Worm (Caenorhabditis elegans): ENCODE measurements around the gene mboa-7.
A peak's percentile ranks its signal among the peaks of the same experiment; 100 is the strongest.

Gene mboa-7

ce11 chrX:10568385-10569149, 44.2 kb upstream of the mboa-7 start (continued):
- TF ChIP-seq php-3 (GFP tag; IDR thresholded peaks at IDR 0.05) (0 out of 2 replicates have a peak, but pooled peaks have one; percentile 8), ceh-32 (tag; optimal IDR thresholded peaks at IDR 0.05; ENCODE audit: poor library complexity) (peak; percentile 72), hif-1 (tag; optimal IDR thresholded peaks at IDR 0.05) (peak; percentile 70 to 81), ceh-20 (GFP tag; IDR thresholded peaks at IDR 0.05) (peak; percentile 79), nhr-237 (tag; optimal IDR thresholded peaks at IDR 0.05) (no peak), zfp-3 (GFP tag; conservative IDR thresholded peaks at IDR 0.05) (no peak), mxl-3 (GFP tag; optimal IDR thresholded peaks at IDR 0.05) (peak; percentile 97), hmg-1.1 (GFP tag; IDR thresholded peaks at IDR 0.05) (peak; percentile 97), lin-15B (tag; optimal IDR thresholded peaks at IDR 0.05) (no peak), aha-1 (tag) (peak; percentile 100), ceh-82 (tag; optimal IDR thresholded peaks at IDR 0.05) (no peak), F26F4.8 (GFP tag; conservative IDR thresholded peaks at IDR 0.05) (no peak), unc-130 (GFP tag; optimal IDR thresholded peaks at IDR 0.05) (no peak), rbr-2 (tag; optimal IDR thresholded peaks at IDR 0.05) (peak; percentile 97), nhr-77 (tag; optimal IDR thresholded peaks at IDR 0.05) (peak; percentile 85), Y105C5A.15 (GFP tag; IDR thresholded peaks at IDR 0.05) (0 out of 2 replicates have a peak, but pooled peaks have one; percentile 46), set-16 (GFP tag; IDR thresholded peaks at IDR 0.05) (peak; percentile 98), lin-1 (GFP tag; IDR thresholded peaks at IDR 0.05) (peak; percentile 39), pha-4 (GFP tag; IDR thresholded peaks at IDR 0.05) (peak; percentile 74), pha-4 (tag; optimal IDR thresholded peaks at IDR 0.05) (peak; percentile 97), nhr-42 (GFP tag; IDR thresholded peaks at IDR 0.05) (peak; percentile 61), ama-1 (optimal IDR thresholded peaks at IDR 0.05) (peak; percentile 21), F44E2.7 (GFP tag; IDR thresholded peaks at IDR 0.05) (no peak), nhr-48 (tag; optimal IDR thresholded peaks at IDR 0.05) (peak; percentile 95), mdt-29 (GFP tag; IDR thresholded peaks at IDR 0.05) (peak; percentile 35; the same call in 1 of the 2 replicates), fos-1 (tag; optimal IDR thresholded peaks at IDR 0.05) (no peak), T20F7.1 (GFP tag; optimal IDR thresholded peaks at IDR 0.05) (peak; percentile 78), nhr-28 (tag; optimal IDR thresholded peaks at IDR 0.05) (peak; percentile 89), snpc-4 (tag; optimal IDR thresholded peaks at IDR 0.05) (peak; percentile 4), spr-3 (GFP tag; optimal IDR thresholded peaks at IDR 0.05) (peak; percentile 45), F10B5.3 (tag; optimal IDR thresholded peaks at IDR 0.05) (peak; percentile 84), hlh-30 (tag; optimal IDR thresholded peaks at IDR 0.05; ENCODE audit: insufficient read depth) (peak; percentile 99), hlh-11 (tag; optimal IDR thresholded peaks at IDR 0.05) (peak; percentile 98), Y5F2A.4 (GFP tag; optimal IDR thresholded peaks at IDR 0.05) (no peak), lir-3 (tag; optimal IDR thresholded peaks at IDR 0.05) (peak; percentile 77), mdl-1 (tag; optimal IDR thresholded peaks at IDR 0.05) (peak; percentile 95 to 98), pqm-1 (tag; optimal IDR thresholded peaks at IDR 0.05) (peak; percentile 8), Y48G9A.11 (GFP tag; IDR thresholded peaks at IDR 0.05) (no peak), attf-4 (tag; optimal IDR thresholded peaks at IDR 0.05) (peak; percentile 12), skn-1 (tag; optimal IDR thresholded peaks at IDR 0.05) (no peak), lsy-2 (tag; optimal IDR thresholded peaks at IDR 0.05) (peak; percentile 77 to 89), saeg-2 (GFP tag; IDR thresholded peaks at IDR 0.05) (peak; percentile 73), vab-7 (GFP tag; IDR thresholded peaks at IDR 0.05) (peak; percentile 56; the same call in 1 of the 2 replicates), lin-29 (GFP tag; IDR thresholded peaks at IDR 0.05) (no peak; the same call in 1 of the 2 replicates), ztf-11 (tag; optimal IDR thresholded peaks at IDR 0.05) (no peak), F49E8.2 (tag; optimal IDR thresholded peaks at IDR 0.05; ENCODE audit: borderline replicate concordance) (no peak), D1046.2 (GFP tag; IDR thresholded peaks at IDR 0.05) (0 out of 2 replicates have a peak, but pooled peaks have one; percentile 8), ztf-7 (tag; optimal IDR thresholded peaks at IDR 0.05) (peak; percentile 21), F37D6.2 (tag; optimal IDR thresholded peaks at IDR 0.05) (peak; percentile 92), daf-8 (GFP tag; IDR thresholded peaks at IDR 0.05) (0 out of 2 replicates have a peak, but pooled peaks have one; percentile 22)

Data from whole organism, L4 larva.